Worm (Caenorhabditis elegans): ENCODE measurements around the gene sel-5.

sel-5 gene

DNA sequence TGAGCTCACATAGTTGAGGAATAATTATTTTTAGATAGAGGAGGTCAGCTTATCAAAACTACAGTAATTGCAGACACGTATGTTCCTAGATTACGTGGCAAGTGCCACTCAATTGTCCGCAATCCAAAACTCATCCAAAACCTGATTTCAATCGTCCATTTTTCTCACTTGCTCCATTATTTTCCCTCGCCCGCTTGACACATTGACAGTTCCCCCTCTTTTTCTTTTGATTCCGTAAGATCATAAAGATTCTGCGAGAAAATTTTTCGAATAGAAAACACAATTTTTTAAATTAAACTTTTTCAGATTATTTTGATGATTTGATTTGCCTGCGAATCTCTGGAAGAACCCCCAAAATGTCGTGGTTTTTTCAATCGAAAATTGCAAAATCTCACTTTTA is 29.5 kb downstream of the sel-5 start, which contains the start of gene M88.4:
TSS of gene M88.4 (plus strand) at position 301 of the 400 bp plus-strand sequence.
- TF ChIP-seq ztf-18 (tag; optimal IDR thresholded peaks at IDR 0.05) (no peak), attf-6 (GFP tag; IDR thresholded peaks at IDR 0.05) (no peak), B0035.1 (tag; optimal IDR thresholded peaks at IDR 0.05) (no peak), F49E8.2 (tag; optimal IDR thresholded peaks at IDR 0.05; ENCODE audit: insufficient read depth) (no peak), sdz-38 (tag; optimal IDR thresholded peaks at IDR 0.05) (no peak), F33H1.4 (GFP tag; IDR thresholded peaks at IDR 0.05) (no peak), Y95B8A.8 (GFP tag; IDR thresholded peaks at IDR 0.05) (no peak), lsl-1 (GFP tag; optimal IDR thresholded peaks at IDR 0.05) (no peak), K11D2.4 (GFP tag; IDR thresholded peaks at IDR 0.05) (no peak), akir-1 (GFP tag; optimal IDR thresholded peaks at IDR 0.05) (no peak), tlf-1 (GFP tag; optimal IDR thresholded peaks at IDR 0.05) (no peak), ztf-22 (GFP tag; optimal IDR thresholded peaks at IDR 0.05) (no peak), ceh-58 (GFP tag; IDR thresholded peaks at IDR 0.05) (no peak), zim-3 (tag; optimal IDR thresholded peaks at IDR 0.05) (no peak), Y67H2A.10 (GFP tag; conservative IDR thresholded peaks at IDR 0.05) (no peak), tbx-9 (tag; optimal IDR thresholded peaks at IDR 0.05; ENCODE audit: borderline replicate concordance) (no peak), ceh-40 (GFP tag; IDR thresholded peaks at IDR 0.05) (no peak), ztf-6 (GFP tag; IDR thresholded peaks at IDR 0.05) (no peak)

DNA sequence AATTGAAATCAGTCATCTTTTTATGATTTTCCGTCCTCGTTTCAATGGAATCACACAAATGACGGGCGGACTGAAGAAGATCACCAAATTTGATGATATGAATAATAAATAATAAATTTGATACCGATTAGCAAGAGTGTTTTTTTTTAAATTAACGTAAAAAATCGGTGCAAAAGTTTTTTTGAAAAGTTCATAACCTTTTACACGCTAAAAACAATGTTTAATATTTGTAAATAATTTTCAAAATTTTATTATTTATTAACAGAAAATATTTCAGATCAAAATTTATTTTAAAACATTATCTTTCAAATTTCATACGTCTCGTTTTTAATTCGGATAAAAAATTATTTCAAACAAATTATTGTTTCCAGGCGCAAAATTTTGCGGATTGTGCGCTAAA is 33.3 kb downstream of the sel-5 start, which contains the start of gene M88.3:
TSS of gene M88.3 (minus strand) at position 101 of the 400 bp plus-strand sequence.
- TF ChIP-seq ztf-26 (tag; optimal IDR thresholded peaks at IDR 0.05) (no peak), madf-6 (GFP tag; IDR thresholded peaks at IDR 0.05) (no peak), B0019.2 (GFP tag; conservative IDR thresholded peaks at IDR 0.05) (no peak), dpff-1 (tag; optimal IDR thresholded peaks at IDR 0.05) (no peak), repo-1 (tag; optimal IDR thresholded peaks at IDR 0.05) (no peak), ceh-100 (GFP tag; IDR thresholded peaks at IDR 0.05) (no peak), zim-3 (tag; optimal IDR thresholded peaks at IDR 0.05) (no peak), F52B5.7 (tag; optimal IDR thresholded peaks at IDR 0.05) (no peak), lin-26 (GFP tag; IDR thresholded peaks at IDR 0.05) (no peak), C17E4.6 (GFP tag; IDR thresholded peaks at IDR 0.05) (no peak), pbrm-1 (GFP tag; IDR thresholded peaks at IDR 0.05) (no peak), rpc-1 (optimal IDR thresholded peaks at IDR 0.05) (no peak), rpc-1 (tag; optimal IDR thresholded peaks at IDR 0.05) (no peak), ekl-4 (GFP tag; IDR thresholded peaks at IDR 0.05) (no peak), F57A8.1 (GFP tag; optimal IDR thresholded peaks at IDR 0.05) (no peak)

DNA sequence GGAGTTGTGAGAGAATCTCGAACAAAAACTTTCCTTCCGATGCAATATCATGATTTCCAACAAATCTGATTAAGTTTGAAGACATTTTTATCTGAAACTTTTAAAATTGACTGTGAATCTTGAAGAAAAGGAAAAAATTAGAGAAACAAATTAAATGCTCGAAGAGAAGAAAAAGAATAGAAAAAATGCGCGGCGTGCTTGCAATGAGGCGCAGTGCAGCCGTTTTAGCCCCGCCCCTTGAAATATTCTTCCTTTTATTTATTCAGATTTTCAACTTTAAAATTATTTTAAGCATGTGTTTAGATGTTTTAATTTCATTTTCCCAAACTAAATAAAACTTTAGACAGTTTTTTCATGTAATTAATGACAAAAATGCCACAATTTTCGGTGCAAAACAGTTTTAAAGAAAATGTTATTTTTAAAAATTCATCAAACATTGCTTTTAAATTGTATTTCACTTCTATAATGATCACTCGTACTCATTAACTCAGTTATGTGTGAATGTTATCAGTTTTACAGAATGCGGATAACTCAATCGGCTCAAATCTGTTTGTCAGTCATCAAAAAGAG is 35.8 kb downstream of the sel-5 start, which contains the start of the genes mrps-34 and cisd-3.1:
TSS of gene mrps-34 (minus strand) at position 91 of the 570 bp plus-strand sequence.
TSS of gene cisd-3.1 (plus strand) at position 520 of the 570 bp plus-strand sequence.
- TF ChIP-seq attf-3 (GFP tag; conservative IDR thresholded peaks at IDR 0.05) (no peak), F49E8.2 (tag; optimal IDR thresholded peaks at IDR 0.05; ENCODE audit: insufficient read depth) (no peak), rpc-1 (optimal IDR thresholded peaks at IDR 0.05) (peak; percentile 2), rpc-1 (tag; optimal IDR thresholded peaks at IDR 0.05) (no peak), him-1 (tag; optimal IDR thresholded peaks at IDR 0.05) (peak; percentile 11), ztf-26 (tag; optimal IDR thresholded peaks at IDR 0.05) (no peak)

DNA sequence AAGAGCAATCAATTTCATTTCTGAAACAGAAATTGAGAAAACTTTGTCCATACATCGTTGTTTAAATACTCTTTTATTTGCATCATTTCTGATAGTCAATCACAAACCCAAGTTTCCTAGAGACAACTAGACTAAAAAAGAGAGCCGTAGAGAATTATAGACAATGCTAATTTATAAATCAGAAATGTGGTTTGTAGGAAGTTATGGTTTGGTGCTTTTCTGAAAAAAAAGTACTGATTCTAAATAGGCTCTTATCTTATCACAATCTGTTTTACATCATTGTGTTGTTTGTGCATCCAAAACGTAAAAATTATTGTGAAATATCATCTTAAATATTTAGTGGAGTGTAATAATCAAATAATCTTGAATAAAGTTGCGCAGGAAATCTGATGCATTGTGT is 37.6 kb downstream of the sel-5 start, which contains the start of gene ugt-62:
TSS of gene ugt-62 (minus strand) at position 20 of the 400 bp plus-strand sequence.
- peak; percentile 98 for TF ChIP-seq nhr-80 (tag; optimal IDR thresholded peaks at IDR 0.05)
- peak; percentile 74 for TF ChIP-seq cebp-1 (GFP tag; IDR thresholded peaks at IDR 0.05)
- TF ChIP-seq cebp-1 (tag; optimal IDR thresholded peaks at IDR 0.05), result no peak
- TF ChIP-seq dpl-1 (GFP tag; optimal IDR thresholded peaks at IDR 0.05), result no peak

Measured in whole organism, young adult.